Worm (Caenorhabditis elegans): ENCODE data around the gene lin-3.

DNA sequence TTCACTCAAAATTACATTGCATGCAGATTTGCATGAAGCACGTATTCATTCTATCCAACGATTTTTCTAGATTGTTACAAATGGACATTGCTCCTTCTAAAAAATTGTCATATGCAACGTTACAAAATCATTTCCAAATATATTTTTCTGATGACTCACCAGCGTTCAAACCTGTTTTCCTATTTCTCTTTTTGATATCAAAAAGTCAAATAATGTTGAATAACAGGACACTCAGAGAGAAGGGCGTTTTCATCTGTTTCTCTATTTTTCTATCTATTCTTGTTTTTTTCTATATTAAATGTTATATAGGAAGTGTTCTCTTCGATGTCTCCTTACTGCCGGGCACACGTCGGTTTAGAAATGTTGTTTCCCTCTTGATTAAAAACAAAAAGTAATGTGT, 47.2 kb upstream of the lin-3 start:
- TF ChIP-seq sdc-2 (tag; optimal IDR thresholded peaks at IDR 0.05) (no peak), pqm-1 (tag; optimal IDR thresholded peaks at IDR 0.05) (no peak), che-1 (tag; optimal IDR thresholded peaks at IDR 0.05) (no peak), dmd-4 (tag; optimal IDR thresholded peaks at IDR 0.05; ENCODE audit: borderline replicate concordance) (no peak), nfya-1 (tag; optimal IDR thresholded peaks at IDR 0.05) (no peak), elt-4 (tag; optimal IDR thresholded peaks at IDR 0.05) (no peak), ttx-3 (tag; optimal IDR thresholded peaks at IDR 0.05) (no peak), sox-2 (GFP tag; IDR thresholded peaks at IDR 0.05) (no peak), ceh-48 (tag; optimal IDR thresholded peaks at IDR 0.05) (no peak), elt-2 (tag; optimal IDR thresholded peaks at IDR 0.05) (no peak), unc-55 (GFP tag; optimal IDR thresholded peaks at IDR 0.05) (no peak)
